Worm (Caenorhabditis elegans) whole organism, L2 larva: ENCODE data around the gene gpx-5.

ENCODE experiments used
- C34F6.9 ChIP-seq: fragments of 150-350 bp; optimal IDR thresholded peaks from 2 replicates; lab custom pipeline; 2014; ENCODE audit warnings: missing biosample characterization, missing genetic modification characterization
- F13H6.1 ChIP-seq: sonication (generic microtip); optimal IDR thresholded peaks from 2 replicates; lab custom pipeline; 2016; ENCODE audit warnings: missing genetic modification characterization, missing compliant biosample characterization
- Y55F3AM.14 ChIP-seq: fragments of 200-800 bp; sonication (Bioruptor generic); optimal IDR thresholded peaks from 2 replicates; lab custom pipeline; 2018; ENCODE audit warnings: mild to moderate bottlenecking, missing genetic modification characterization, missing compliant biosample characterization
- ZK546.5 ChIP-seq: sonication (generic microtip); optimal IDR thresholded peaks from 2 replicates; lab custom pipeline; 2017; ENCODE audit warnings: missing biosample characterization, missing genetic modification characterization
- alr-1 ChIP-seq: fragments of 150-350 bp; optimal IDR thresholded peaks from 2 replicates; lab custom pipeline; 2014; ENCODE audit warnings: missing biosample characterization, missing genetic modification characterization
- ama-1 ChIP-seq: fragments of 150-350 bp; optimal IDR thresholded peaks from 2 replicates; lab custom pipeline; 2018; ENCODE audit warnings: inconsistent platforms
- blmp-1 ChIP-seq: sonication (generic microtip); optimal IDR thresholded peaks from 2 replicates; lab custom pipeline; 2017; ENCODE audit warnings: missing genetic modification characterization, mild to moderate bottlenecking, missing compliant biosample characterization, antibody characterized with exemption, moderate library complexity; ENCODE audit not compliant: insufficient read depth
- ceh-16 ChIP-seq: fragments of 150-350 bp; optimal IDR thresholded peaks from 2 replicates; lab custom pipeline; 2014; ENCODE audit warnings: missing biosample characterization, missing genetic modification characterization
- crh-2 ChIP-seq: sonication (generic microtip); optimal IDR thresholded peaks from 2 replicates; lab custom pipeline; 2017; ENCODE audit warnings: missing biosample characterization, missing genetic modification characterization
- elt-1 ChIP-seq: fragments of 150-350 bp; optimal IDR thresholded peaks from 2 replicates; lab custom pipeline; 2014; ENCODE audit warnings: missing biosample characterization, missing genetic modification characterization
- elt-3 ChIP-seq: sonication (generic microtip); optimal IDR thresholded peaks from 2 replicates; lab custom pipeline; 2017; ENCODE audit warnings: missing biosample characterization, missing genetic modification characterization
- fos-1 ChIP-seq: fragments of 150-350 bp; optimal IDR thresholded peaks from 2 replicates; lab custom pipeline; 2014; ENCODE audit warnings: missing biosample characterization, missing genetic modification characterization
- gmeb-1 ChIP-seq: fragments of 150-350 bp; optimal IDR thresholded peaks from 2 replicates; lab custom pipeline; 2014; ENCODE audit warnings: missing biosample characterization, missing genetic modification characterization
- lsy-2 ChIP-seq, 2 experiments: fragments of 150-350 bp in 1 of 2; sonication (generic microtip) in 1 of 2; optimal IDR thresholded peaks; 2 replicates each; lab custom pipeline; 2014 to 2017; ENCODE audit warnings: missing biosample characterization in 2 of 2, missing genetic modification characterization in 2 of 2
- mab-5 ChIP-seq: fragments of 150-350 bp; optimal IDR thresholded peaks from 2 replicates; lab custom pipeline; 2014; ENCODE audit warnings: missing biosample characterization, missing genetic modification characterization
- mdl-1 ChIP-seq, 2 experiments: fragments of 150-350 bp in 1 of 2; sonication (generic microtip) in 1 of 2; optimal IDR thresholded peaks; 2 replicates each; lab custom pipeline; 2017; ENCODE audit warnings: missing biosample characterization in 2 of 2, missing genetic modification characterization in 2 of 2
- nhr-11 ChIP-seq: fragments of 150-350 bp; optimal IDR thresholded peaks from 2 replicates; lab custom pipeline; 2014; ENCODE audit warnings: missing biosample characterization, missing genetic modification characterization
- nhr-129 ChIP-seq: fragments of 150-350 bp; optimal IDR thresholded peaks from 2 replicates; lab custom pipeline; 2014; ENCODE audit warnings: missing biosample characterization, missing genetic modification characterization
- nhr-23 ChIP-seq: fragments of 150-350 bp; optimal IDR thresholded peaks from 2 replicates; lab custom pipeline; 2014; ENCODE audit warnings: missing biosample characterization, missing genetic modification reagents, missing genetic modification characterization
- nhr-237 ChIP-seq: fragments of 150-350 bp; optimal IDR thresholded peaks from 2 replicates; lab custom pipeline; 2014; ENCODE audit warnings: missing biosample characterization, missing genetic modification characterization
- nhr-25 ChIP-seq: fragments of 150-350 bp; sonication (generic microtip); optimal IDR thresholded peaks from 3 replicates; lab custom pipeline; 2014; ENCODE audit warnings: missing biosample characterization, missing genetic modification characterization
- nhr-77 ChIP-seq: fragments of 150-350 bp; optimal IDR thresholded peaks from 2 replicates; lab custom pipeline; 2014; ENCODE audit warnings: missing biosample characterization, missing genetic modification characterization
- peb-1 ChIP-seq: fragments of 150-350 bp; optimal IDR thresholded peaks from 2 replicates; lab custom pipeline; 2014; ENCODE audit warnings: missing biosample characterization, missing genetic modification characterization
- sem-4 ChIP-seq: fragments of 150-350 bp; optimal IDR thresholded peaks from 2 replicates; lab custom pipeline; 2014; ENCODE audit warnings: missing biosample characterization, missing genetic modification reagents, missing genetic modification characterization
- skn-1 ChIP-seq: sonication (generic microtip); optimal IDR thresholded peaks from 2 replicates; lab custom pipeline; 2017; ENCODE audit warnings: missing biosample characterization, missing genetic modification characterization
- sma-3 ChIP-seq: sonication (generic microtip); optimal IDR thresholded peaks from 2 replicates; lab custom pipeline; 2016; ENCODE audit warnings: missing genetic modification reagents, missing genetic modification characterization, missing compliant biosample characterization
- sma-9 ChIP-seq, 2 experiments: fragments of 150-350 bp in 1 of 2; sonication (generic microtip) in 1 of 2; optimal IDR thresholded peaks; 2 replicates each; lab custom pipeline; 2014 to 2016; ENCODE audit warnings: missing genetic modification characterization in 2 of 2, mild to moderate bottlenecking in 1 of 2, missing biosample characterization in 1 of 2, missing compliant biosample characterization in 1 of 2, missing genetic modification reagents in 1 of 2, moderate library complexity in 1 of 2
- snpc-4 ChIP-seq: fragments of 150-350 bp; optimal IDR thresholded peaks from 2 replicates; lab custom pipeline; 2014; ENCODE audit warnings: missing biosample characterization, missing genetic modification characterization
- unc-39 ChIP-seq: fragments of 150-350 bp; optimal IDR thresholded peaks from 2 replicates; lab custom pipeline; 2014; ENCODE audit warnings: missing biosample characterization, missing genetic modification characterization
- unc-62 ChIP-seq: fragments of 150-350 bp; optimal IDR thresholded peaks from 2 replicates; lab custom pipeline; 2014; ENCODE audit warnings: missing biosample characterization, missing genetic modification reagents, missing genetic modification characterization
- zag-1 ChIP-seq: fragments of 150-350 bp; optimal IDR thresholded peaks from 2 replicates; lab custom pipeline; 2014; ENCODE audit warnings: missing biosample characterization, missing genetic modification characterization
- ztf-1 ChIP-seq: fragments of 200-800 bp; sonication (Bioruptor generic); conservative IDR thresholded peaks from 2 replicates; pipeline ENCODE4 v1.3.6; 2022; ENCODE audit warnings: missing genetic modification characterization, missing compliant biosample characterization
- ztf-11 ChIP-seq: sonication (generic microtip); optimal IDR thresholded peaks from 2 replicates; lab custom pipeline; 2017; ENCODE audit warnings: missing biosample characterization, missing genetic modification characterization

Gene gpx-5

ce11 chrX:9537538-9538172, 46.8 kb upstream of the gpx-5 start (continued):
- TF ChIP-seq nhr-25 (tag; lab: Kevin White, UChicago) (peak; percentile 73), sem-4 (tag; lab: Kevin White, UChicago) (no peak), Y55F3AM.14 (GFP tag; lab: Kevin White, UChicago) (no peak), elt-3 (tag; lab: Kevin White, UChicago) (no peak), zag-1 (tag; lab: Kevin White, UChicago) (no peak), nhr-23 (tag; lab: Kevin White, UChicago) (no peak)

- TF ChIP-seq fos-1: peak; percentile 69
- TF ChIP-seq zag-1 (tag; lab: Kevin White, UChicago): no peak
These were observed 45.0 kb upstream of the gpx-5 start, which contains the start of gene nuc-1 for ce11 chrX:9539294-9540030. TSS of gene nuc-1 (plus strand) at chrX:9539905.

- TF ChIP-seq F13H6.1 (tag; lab: Kevin White, UChicago): peak; percentile 61
- peak; percentile 79 for TF ChIP-seq crh-2 (tag; lab: Kevin White, UChicago)
- no peak for TF ChIP-seq elt-1 (tag; lab: Kevin White, UChicago)
- no peak for TF ChIP-seq unc-39 (tag; lab: Kevin White, UChicago)
- peak in 1 of 2 experiments; percentile 44 for TF ChIP-seq mdl-1 (tag; optimal IDR thresholded peaks at IDR 0.05; lab: Kevin White, UChicago)
- no peak for TF ChIP-seq peb-1 (tag; lab: Kevin White, UChicago)
- TF ChIP-seq nhr-77 (tag; lab: Kevin White, UChicago): no peak
- no peak for TF ChIP-seq ZK546.5 (tag; lab: Kevin White, UChicago)
- peak; percentile 18 for TF ChIP-seq gmeb-1 (tag; lab: Kevin White, UChicago)
- TF ChIP-seq unc-62 (GFP tag; lab: Kevin White, UChicago): no peak
- no peak for TF ChIP-seq nhr-25 (tag; lab: Kevin White, UChicago)
- no peak for TF ChIP-seq snpc-4
- TF ChIP-seq ceh-16 (tag; lab: Kevin White, UChicago): no peak
- TF ChIP-seq nhr-11 (tag; lab: Kevin White, UChicago): no peak
- TF ChIP-seq ztf-1 (GFP tag; lab: Robert Waterston, UW): no peak
- peak; percentile 49 for TF ChIP-seq sma-3 (GFP tag; lab: Kevin White, UChicago)
- no peak for TF ChIP-seq nhr-237 (tag; lab: Kevin White, UChicago)
- no peak for TF ChIP-seq nhr-23 (tag; lab: Kevin White, UChicago)
- peak; percentile 51 for TF ChIP-seq nhr-129 (tag; lab: Kevin White, UChicago)
- no peak for TF ChIP-seq ztf-11
- TF ChIP-seq skn-1: no peak
- TF ChIP-seq zag-1 (tag; lab: Kevin White, UChicago): no peak
- peak; percentile 90 for TF ChIP-seq sma-9 (GFP tag; optimal IDR thresholded peaks at IDR 0.05; lab: Kevin White, UChicago)
- TF ChIP-seq sma-9 (tag; optimal IDR thresholded peaks at IDR 0.05; lab: Kevin White, UChicago): no peak
- no peak for TF ChIP-seq mab-5
- peak; percentile 94 for TF ChIP-seq fos-1
These were observed 44.0 kb upstream of the gpx-5 start for ce11 chrX:9540464-9540863.

- TF ChIP-seq ztf-11: no peak
- no peak for TF ChIP-seq sem-4 (tag; lab: Kevin White, UChicago)
- no peak for TF ChIP-seq gmeb-1 (tag; lab: Kevin White, UChicago)
- TF ChIP-seq F13H6.1 (tag; lab: Kevin White, UChicago): peak; percentile 5
These were observed 41.1 kb upstream of the gpx-5 start, which contains the start of gene F49E2.5 for ce11 chrX:9543352-9543751. TSS of gene F49E2.5 (plus strand) at chrX:9543652.

- no peak for TF ChIP-seq ztf-1 (GFP tag; lab: Robert Waterston, UW)
- no peak for TF ChIP-seq nhr-77 (tag; lab: Kevin White, UChicago)
- TF ChIP-seq F13H6.1 (tag; lab: Kevin White, UChicago): peak; percentile 60
- no peak for TF ChIP-seq ama-1 (lab: Kevin White, UChicago)
- no peak for TF ChIP-seq ceh-16 (tag; lab: Kevin White, UChicago)
- TF ChIP-seq alr-1: no peak
- peak; percentile 60 for TF ChIP-seq C34F6.9
- TF ChIP-seq nhr-129 (tag; lab: Kevin White, UChicago): peak; percentile 74
- peak; percentile 25 for TF ChIP-seq sma-9 (GFP tag; optimal IDR thresholded peaks at IDR 0.05; lab: Kevin White, UChicago)
- TF ChIP-seq sma-9 (tag; optimal IDR thresholded peaks at IDR 0.05; lab: Kevin White, UChicago): no peak
- peak; percentile 58 for TF ChIP-seq crh-2 (tag; lab: Kevin White, UChicago)
- TF ChIP-seq lsy-2 (tag; optimal IDR thresholded peaks at IDR 0.05; lab: Kevin White, UChicago): peak in 1 of 2 experiments; percentile 23
- peak; percentile 61 for TF ChIP-seq blmp-1 (tag; lab: Kevin White, UChicago)
- TF ChIP-seq, all 48 proteins: peak for 7
These were observed 40.1 kb upstream of the gpx-5 start for ce11 chrX:9544405-9544804.
